Fruit fly (Drosophila melanogaster): Measurements from ENCODE around the gene CG14275.

Gene CG14275

DNA sequence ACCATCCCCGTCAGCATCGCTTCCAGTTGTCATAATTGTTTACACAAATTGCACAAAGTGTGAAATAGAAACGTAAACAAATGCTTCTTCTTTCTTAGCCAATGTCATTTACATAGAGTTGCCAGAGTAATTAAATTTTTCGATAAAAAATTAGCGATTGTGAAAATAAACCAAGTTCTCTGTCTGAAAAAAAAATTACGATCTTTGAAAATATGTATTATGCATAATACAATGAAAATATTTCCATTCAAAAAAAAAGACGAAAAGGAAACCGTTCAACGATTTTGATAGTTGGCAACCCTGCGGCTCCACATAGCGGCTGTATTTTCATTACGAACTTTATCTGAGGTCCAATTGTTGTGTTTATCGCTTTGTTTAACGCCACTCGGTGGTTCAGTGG is 16.2 kb upstream of the CG14275 start, which contains the start of the genes CG7810 and CG7806 (continued):
- no peak for TF ChIP-seq odd (GFP tag; optimal IDR thresholded peaks at IDR 0.05)
- peak; percentile 81 for TF ChIP-seq NC2α (GFP tag; optimal IDR thresholded peaks at IDR 0.05)
- TF ChIP-seq CG30431 (GFP tag; optimal IDR thresholded peaks at IDR 0.05) = peak; percentile 67
- TF ChIP-seq eyg (GFP tag; optimal IDR thresholded peaks at IDR 0.05) = peak; percentile 63
- peak; percentile 75 for TF ChIP-seq scrt (GFP tag; optimal IDR thresholded peaks at IDR 0.05)
- TF ChIP-seq Sox102F (GFP tag; optimal IDR thresholded peaks at IDR 0.05) = peak; percentile 95
- peak; percentile 82 for TF ChIP-seq CG4820 (GFP tag; optimal IDR thresholded peaks at IDR 0.05)
- no peak for TF ChIP-seq sqz (GFP tag; optimal IDR thresholded peaks at IDR 0.05)
- peak; percentile 71; the same call in 2 of the 3 replicates for TF ChIP-seq C15 (GFP tag; IDR thresholded peaks at IDR 0.05)
- TF ChIP-seq exex (tag; optimal IDR thresholded peaks at IDR 0.05) = peak; percentile 75
- peak; percentile 81 for TF ChIP-seq CG7372 (GFP tag; IDR thresholded peaks at IDR 0.05)
- TF ChIP-seq tup (GFP tag; optimal IDR thresholded peaks at IDR 0.05) = peak; percentile 42
- TF ChIP-seq Camta (GFP tag; optimal IDR thresholded peaks at IDR 0.05) = peak; percentile 91
- TF ChIP-seq CG12236 (GFP tag; optimal IDR thresholded peaks at IDR 0.05) = peak; percentile 91
- TF ChIP-seq Doc3 (GFP tag; IDR thresholded peaks at IDR 0.05; ENCODE audit: partially characterized antibody) = 0 out of 3 replicates have a peak, but pooled peaks have one; percentile 13
- TF ChIP-seq CG13296 (GFP tag; optimal IDR thresholded peaks at IDR 0.05) = peak; percentile 86
- peak; percentile 69 for TF ChIP-seq CG11085 (GFP tag; IDR thresholded peaks at IDR 0.05)
- peak; percentile 72 for TF ChIP-seq CG3163 (GFP tag; optimal IDR thresholded peaks at IDR 0.05)
- peak; percentile 87 for TF ChIP-seq Asciz (GFP tag; optimal IDR thresholded peaks at IDR 0.05)
- TF ChIP-seq cg (GFP tag; optimal IDR thresholded peaks at IDR 0.05) = no peak
- TF ChIP-seq CG32767 (GFP tag; IDR thresholded peaks at IDR 0.05) = peak; percentile 89
- TF ChIP-seq gfzf (GFP tag; optimal IDR thresholded peaks at IDR 0.05) = peak; percentile 39
- peak; percentile 95 for TF ChIP-seq CG2120 (GFP tag; optimal IDR thresholded peaks at IDR 0.05)
- peak; percentile 92 for TF ChIP-seq CG2116 (GFP tag; optimal IDR thresholded peaks at IDR 0.05)
- TF ChIP-seq dm (GFP tag; optimal IDR thresholded peaks at IDR 0.05) = peak; percentile 69
- peak; percentile 88 for TF ChIP-seq NfI (GFP tag; optimal IDR thresholded peaks at IDR 0.05)
- peak; percentile 87 for TF ChIP-seq CG8089 (GFP tag; optimal IDR thresholded peaks at IDR 0.05)
- peak; percentile 91 for TF ChIP-seq slbo (GFP tag; IDR thresholded peaks at IDR 0.05)
- peak; percentile 80 for TF ChIP-seq CG5245 (GFP tag; optimal IDR thresholded peaks at IDR 0.05)
- TF ChIP-seq CG6175 (GFP tag; IDR thresholded peaks at IDR 0.05) = no peak
- no peak for TF ChIP-seq Bgb (GFP tag; IDR thresholded peaks at IDR 0.05; ENCODE audit: partially characterized antibody)
- TF ChIP-seq ems (GFP tag; optimal IDR thresholded peaks at IDR 0.05) = peak; percentile 83
- peak; percentile 86 for TF ChIP-seq CG10654 (GFP tag; optimal IDR thresholded peaks at IDR 0.05)
- peak; percentile 82 to 93 for TF ChIP-seq Hr51 (GFP tag; optimal IDR thresholded peaks at IDR 0.05)
- TF ChIP-seq dmrt11E (tag; optimal IDR thresholded peaks at IDR 0.05) = peak; percentile 89
- peak; percentile 86 for TF ChIP-seq Dek (tag; optimal IDR thresholded peaks at IDR 0.05)
- TF ChIP-seq ATbp (GFP tag; optimal IDR thresholded peaks at IDR 0.05) = no peak
- peak; percentile 90 for TF ChIP-seq CG32532 (GFP tag; IDR thresholded peaks at IDR 0.05)
- TF ChIP-seq inv (GFP tag; IDR thresholded peaks at IDR 0.05; ENCODE audit: partially characterized antibody) = 0 out of 2 replicates have a peak, but pooled peaks have one; percentile 27
- peak; percentile 67; the same call in 2 of the 3 replicates for TF ChIP-seq CG11093 (GFP tag; IDR thresholded peaks at IDR 0.05)
- peak; percentile 90 for TF ChIP-seq CG14014 (GFP tag; IDR thresholded peaks at IDR 0.05)
- peak; percentile 87 for TF ChIP-seq Side (GFP tag; optimal IDR thresholded peaks at IDR 0.05)
- TF ChIP-seq CG6813 (GFP tag; optimal IDR thresholded peaks at IDR 0.05) = peak; percentile 84
- TF ChIP-seq MESR4 (GFP tag; optimal IDR thresholded peaks at IDR 0.05) = peak; percentile 56
- TF ChIP-seq gsb (GFP tag; IDR thresholded peaks at IDR 0.05) = peak; percentile 58; the same call in 1 of the 2 replicates
- TF ChIP-seq nmo (GFP tag; optimal IDR thresholded peaks at IDR 0.05) = peak; percentile 92
- no peak for TF ChIP-seq pita (GFP tag; optimal IDR thresholded peaks at IDR 0.05)
- peak; percentile 90 for TF ChIP-seq Mes4 (GFP tag; optimal IDR thresholded peaks at IDR 0.05)
- TF ChIP-seq zfh1 (GFP tag; IDR thresholded peaks at IDR 0.05) = peak; percentile 95
- no peak for TF ChIP-seq Deaf1 (tag; optimal IDR thresholded peaks at IDR 0.05)

Measured in whole organism, embryonic.